Worm (Caenorhabditis elegans) whole organism, dauer: ENCODE data around the gene lmd-3.

ENCODE experiments used
- unc-62 ChIP-seq: sonication (generic microtip); optimal IDR thresholded peaks from 2 replicates; lab custom pipeline; 2017; ENCODE audit warnings: missing biosample characterization, missing genetic modification reagents, missing genetic modification characterization

Gene lmd-3

ce11 chrV:8428585-8429414, 15.8 kb downstream of the lmd-3 start:
- TF ChIP-seq unc-62 (GFP tag; lab: Kevin White, UChicago), result no peak

- TF ChIP-seq unc-62 (GFP tag; lab: Kevin White, UChicago), result no peak
Observed at ce11 chrV:8426741-8427457, 17.7 kb downstream of the lmd-3 start.

- TF ChIP-seq unc-62 (GFP tag; lab: Kevin White, UChicago), result no peak
Observed at ce11 chrV:8426210-8426609, 18.4 kb downstream of the lmd-3 start.

ce11 chrV:8424840-8425814, 19.5 kb downstream of the lmd-3 start:
- TF ChIP-seq unc-62 (GFP tag; lab: Kevin White, UChicago), result no peak

ce11 chrV:8417271-8417670, 27.3 kb downstream of the lmd-3 start:
- no peak for TF ChIP-seq unc-62 (GFP tag; lab: Kevin White, UChicago)

ce11 chrV:8415113-8415530, 29.5 kb downstream of the lmd-3 start:
- TF ChIP-seq unc-62 (GFP tag; lab: Kevin White, UChicago), result no peak

ce11 chrV:8414036-8414728, 30.4 kb downstream of the lmd-3 start, which contains the start of gene pos-1:
pos-1 (plus strand) TSS chrV:8414086.
- no peak for TF ChIP-seq unc-62 (GFP tag; lab: Kevin White, UChicago)

- TF ChIP-seq unc-62 (GFP tag; lab: Kevin White, UChicago), result no peak
Observed at ce11 chrV:8413432-8414021, 31.1 kb downstream of the lmd-3 start, which contains the start of gene vha-18. vha-18 (minus strand) TSS chrV:8413482.

ce11 chrV:8410406-8410805, 34.2 kb downstream of the lmd-3 start, which contains the start of gene F52E1.2:
F52E1.2 (plus strand) TSS chrV:8410595.
- no peak for TF ChIP-seq unc-62 (GFP tag; lab: Kevin White, UChicago)

- TF ChIP-seq unc-62 (GFP tag; lab: Kevin White, UChicago), result no peak
Observed at ce11 chrV:8409594-8409993, 35.0 kb downstream of the lmd-3 start.

- no peak for TF ChIP-seq unc-62 (GFP tag; lab: Kevin White, UChicago)
Observed at ce11 chrV:8406911-8407310, 37.7 kb downstream of the lmd-3 start.

- TF ChIP-seq unc-62 (GFP tag; lab: Kevin White, UChicago), result no peak
Observed at ce11 chrV:8406155-8406554, 38.5 kb downstream of the lmd-3 start.

- no peak for TF ChIP-seq unc-62 (GFP tag; lab: Kevin White, UChicago)
Observed at ce11 chrV:8404339-8404738, 40.3 kb downstream of the lmd-3 start.

- TF ChIP-seq unc-62 (GFP tag; lab: Kevin White, UChicago), result no peak
Observed at ce11 chrV:8403916-8404315, 40.7 kb downstream of the lmd-3 start.
